Fruit fly (Drosophila melanogaster) whole organism, embryonic: ENCODE measurements around the gene CG16790.

Experiments
- Abd-B ChIP-seq: fragments of 200-800 bp; sonication (Bioruptor generic); optimal IDR thresholded peaks from 2 replicates; lab custom pipeline; 2018; ENCODE audit warnings: missing biosample characterization, mild to moderate bottlenecking, missing genetic modification characterization, moderate library complexity
- Atf3 ChIP-seq: fragments of 200-800 bp; sonication (Bioruptor generic); optimal IDR thresholded peaks from 3 replicates; lab custom pipeline; 2016; ENCODE audit warnings: missing biosample characterization, missing genetic modification characterization
- B-H1 ChIP-seq: fragments of 200-800 bp; sonication (Bioruptor generic); IDR thresholded peaks from 3 replicates; pipeline ENCODE4 v1.3.6; 2022; ENCODE audit warnings: missing biosample characterization, missing genetic modification characterization
- BtbVII ChIP-seq: fragments of 200-800 bp; sonication (Bioruptor generic); optimal IDR thresholded peaks from 3 replicates; lab custom pipeline; 2017; ENCODE audit warnings: missing biosample characterization, mild to moderate bottlenecking, missing genetic modification characterization
- CG10274 ChIP-seq: fragments of 200-800 bp; sonication (Bioruptor generic); optimal IDR thresholded peaks from 3 replicates; lab custom pipeline; 2017; ENCODE audit warnings: missing biosample characterization, mild to moderate bottlenecking, missing genetic modification characterization
- CG10366 ChIP-seq: fragments of 200-800 bp; sonication (Bioruptor generic); IDR thresholded peaks from 2 replicates; pipeline ENCODE4 v1.3.6; 2022; ENCODE audit warnings: missing biosample characterization, missing genetic modification characterization
- CG11456 ChIP-seq: fragments of 200-800 bp; sonication (Bioruptor generic); IDR thresholded peaks from 3 replicates; pipeline ENCODE4 v1.3.6; 2022; ENCODE audit warnings: missing biosample characterization, missing genetic modification characterization
- CG12071 ChIP-seq: fragments of 200-800 bp; sonication (Bioruptor generic); optimal IDR thresholded peaks from 3 replicates; lab custom pipeline; 2018; ENCODE audit warnings: missing biosample characterization, mild to moderate bottlenecking, missing genetic modification characterization
- CG12155 ChIP-seq: fragments of 200-800 bp; sonication (Bioruptor generic); optimal IDR thresholded peaks from 3 replicates; lab custom pipeline; 2016; ENCODE audit warnings: missing biosample characterization, missing genetic modification characterization
- CG1602 ChIP-seq: fragments of 200-800 bp; sonication (Bioruptor generic); optimal IDR thresholded peaks from 3 replicates; lab custom pipeline; 2016; ENCODE audit warnings: missing biosample characterization, missing genetic modification characterization
- CG17328 ChIP-seq: fragments of 200-800 bp; sonication (Bioruptor generic); IDR thresholded peaks from 2 replicates; pipeline ENCODE4 v1.3.6; 2022; ENCODE audit warnings: missing biosample characterization, missing genetic modification characterization
- CG2202 ChIP-seq: fragments of 200-800 bp; sonication (Bioruptor generic); optimal IDR thresholded peaks from 2 replicates; lab custom pipeline; 2018; ENCODE audit warnings: missing biosample characterization, mild to moderate bottlenecking, missing genetic modification characterization
- CG3065 ChIP-seq: fragments of 200-800 bp; sonication (Bioruptor generic); optimal IDR thresholded peaks from 2 replicates; lab custom pipeline; 2016; ENCODE audit warnings: missing biosample characterization, missing genetic modification characterization
- CG31441 ChIP-seq: fragments of 200-800 bp; sonication (Bioruptor generic); IDR thresholded peaks from 2 replicates; pipeline ENCODE4 v1.3.6; 2022; ENCODE audit warnings: missing biosample characterization, missing genetic modification characterization
- CG42726 ChIP-seq: fragments of 200-800 bp; sonication (Bioruptor generic); IDR thresholded peaks from 2 replicates; pipeline ENCODE4 v1.3.6; 2022; ENCODE audit warnings: missing biosample characterization, missing genetic modification characterization; ENCODE audit not compliant: partially characterized antibody
- CG4424 ChIP-seq: fragments of 200-800 bp; sonication (Bioruptor generic); optimal IDR thresholded peaks from 3 replicates; lab custom pipeline; 2016; ENCODE audit warnings: missing biosample characterization, missing genetic modification characterization
- CG6175 ChIP-seq: fragments of 200-800 bp; sonication (Bioruptor generic); IDR thresholded peaks from 3 replicates; pipeline ENCODE4 v1.3.6; 2022; ENCODE audit warnings: missing biosample characterization, missing genetic modification characterization
- CG6654 ChIP-seq: fragments of 200-800 bp; sonication (Bioruptor generic); optimal IDR thresholded peaks from 2 replicates; lab custom pipeline; 2017; ENCODE audit warnings: missing biosample characterization, mild to moderate bottlenecking, missing genetic modification characterization
- CG7928 ChIP-seq: fragments of 200-800 bp; sonication (Bioruptor generic); optimal IDR thresholded peaks from 2 replicates; lab custom pipeline; 2017; ENCODE audit warnings: missing biosample characterization, mild to moderate bottlenecking, missing genetic modification characterization
- CG8290 ChIP-seq, 3 experiments: fragments of 200-800 bp; sonication (Bioruptor generic); optimal IDR thresholded peaks; 2 replicates each; lab custom pipeline; 2016 to 2019; ENCODE audit warnings: missing biosample characterization in 3 of 3, missing genetic modification characterization in 3 of 3, mild to moderate bottlenecking in 2 of 3, moderate library complexity in 1 of 3
- CG9727 ChIP-seq: fragments of 200-800 bp; sonication (Bioruptor generic); optimal IDR thresholded peaks from 3 replicates; lab custom pipeline; 2017; ENCODE audit warnings: missing biosample characterization, mild to moderate bottlenecking, missing genetic modification characterization
- Fer2 ChIP-seq: fragments of 200-800 bp; sonication (Bioruptor generic); optimal IDR thresholded peaks from 2 replicates; lab custom pipeline; 2018; ENCODE audit warnings: missing biosample characterization, mild to moderate bottlenecking, missing genetic modification characterization, moderate library complexity
- Fer3 ChIP-seq: fragments of 200-800 bp; sonication (Bioruptor generic); optimal IDR thresholded peaks from 2 replicates; lab custom pipeline; 2018; ENCODE audit warnings: missing biosample characterization, mild to moderate bottlenecking, missing genetic modification characterization, moderate library complexity
- HmgD ChIP-seq: fragments of 200-800 bp; sonication (Bioruptor generic); optimal IDR thresholded peaks from 3 replicates; lab custom pipeline; 2016; ENCODE audit warnings: missing biosample characterization, missing genetic modification characterization
- Hsf ChIP-seq: fragments of 200-800 bp; sonication (Bioruptor generic); optimal IDR thresholded peaks from 3 replicates; lab custom pipeline; 2016; ENCODE audit warnings: missing biosample characterization, missing genetic modification characterization
- Jarid2 ChIP-seq: fragments of 200-800 bp; sonication (Bioruptor generic); optimal IDR thresholded peaks from 3 replicates; lab custom pipeline; 2017; ENCODE audit warnings: mild to moderate bottlenecking, missing biosample characterization, missing genetic modification reagents, missing genetic modification characterization
- Mad ChIP-seq: fragments of 200-800 bp; sonication (Bioruptor generic); optimal IDR thresholded peaks from 2 replicates; lab custom pipeline; 2016; ENCODE audit warnings: missing biosample characterization, missing genetic modification characterization
- Max ChIP-seq: fragments of 200-800 bp; sonication (Bioruptor generic); optimal IDR thresholded peaks from 2 replicates; lab custom pipeline; 2016; ENCODE audit warnings: missing biosample characterization, mild to moderate bottlenecking, missing genetic modification characterization
- Ptx1 ChIP-seq: fragments of 200-800 bp; sonication (Bioruptor generic); IDR thresholded peaks from 2 replicates; pipeline ENCODE4 v1.3.6; 2022; ENCODE audit warnings: missing biosample characterization, missing genetic modification characterization
- Six4 ChIP-seq: fragments of 200-800 bp; sonication (Bioruptor generic); optimal IDR thresholded peaks from 2 replicates; lab custom pipeline; 2016; ENCODE audit warnings: missing biosample characterization, missing genetic modification characterization
- aop ChIP-seq: fragments of 200-800 bp; sonication (Bioruptor generic); IDR thresholded peaks from 2 replicates; pipeline ENCODE4 v1.3.6; 2022; ENCODE audit warnings: missing biosample characterization, missing genetic modification characterization
- ash1 ChIP-seq: fragments of 200-800 bp; sonication (Bioruptor generic); optimal IDR thresholded peaks from 2 replicates; lab custom pipeline; 2018; ENCODE audit warnings: missing biosample characterization, mild to moderate bottlenecking, missing genetic modification characterization
- dan ChIP-seq: fragments of 200-800 bp; sonication (Bioruptor generic); IDR thresholded peaks from 2 replicates; pipeline ENCODE4 v1.3.6; 2022; ENCODE audit warnings: missing biosample characterization, missing genetic modification characterization
- dpn ChIP-seq, 2 experiments: fragments of 200-800 bp; sonication (Bioruptor generic); optimal IDR thresholded peaks; 3 replicates each; lab custom pipeline; 2016; ENCODE audit warnings: missing biosample characterization in 2 of 2, missing genetic modification characterization in 2 of 2
- gcm2 ChIP-seq: fragments of 200-800 bp; sonication (Bioruptor generic); optimal IDR thresholded peaks from 2 replicates; lab custom pipeline; 2016; ENCODE audit warnings: missing biosample characterization, missing genetic modification characterization
- grn ChIP-seq: fragments of 200-800 bp; sonication (Bioruptor generic); optimal IDR thresholded peaks from 3 replicates; lab custom pipeline; 2017; ENCODE audit warnings: missing biosample characterization, missing genetic modification characterization
- jigr1 ChIP-seq: fragments of 200-800 bp; sonication (Bioruptor generic); IDR thresholded peaks from 3 replicates; pipeline ENCODE4 v1.3.6; 2022; ENCODE audit warnings: missing biosample characterization, missing genetic modification characterization
- ken ChIP-seq: fragments of 200-800 bp; sonication (Bioruptor generic); IDR thresholded peaks from 3 replicates; pipeline ENCODE4 v1.3.6; 2022; ENCODE audit warnings: missing biosample characterization, missing genetic modification characterization
- klu ChIP-seq: fragments of 200-800 bp; sonication (Bioruptor generic); IDR thresholded peaks from 2 replicates; pipeline ENCODE4 v1.3.6; 2022; ENCODE audit warnings: missing biosample characterization, missing genetic modification characterization
- lmd ChIP-seq: fragments of 200-800 bp; sonication (Bioruptor generic); IDR thresholded peaks from 2 replicates; pipeline ENCODE4 v1.3.6; 2022; ENCODE audit warnings: missing biosample characterization, missing genetic modification characterization
- lola ChIP-seq, 3 experiments: fragments of >200 bp in 2 of 3; fragments of 200-800 bp in 1 of 3; sonication (Bioruptor generic) in 1 of 3; optimal IDR thresholded peaks; 2 replicates each; lab custom pipeline; 2017 to 2019; ENCODE audit warnings: missing biosample characterization in 3 of 3, missing genetic modification characterization in 3 of 3, mild to moderate bottlenecking in 1 of 3, moderate library complexity in 1 of 3
- maf-S ChIP-seq: fragments of 200-800 bp; sonication (Bioruptor generic); optimal IDR thresholded peaks from 2 replicates; lab custom pipeline; 2016; ENCODE audit warnings: missing biosample characterization, missing genetic modification characterization
- mld ChIP-seq: fragments of 200-800 bp; sonication (Bioruptor generic); IDR thresholded peaks from 3 replicates; pipeline ENCODE4 v1.3.6; 2022; ENCODE audit warnings: missing biosample characterization, missing genetic modification characterization; ENCODE audit not compliant: partially characterized antibody
- nerfin-1 ChIP-seq: fragments of 200-800 bp; sonication (Bioruptor generic); optimal IDR thresholded peaks from 3 replicates; lab custom pipeline; 2019; ENCODE audit warnings: missing biosample characterization, mild to moderate bottlenecking, missing genetic modification characterization, moderate library complexity
- nerfin-2 ChIP-seq: fragments of 200-800 bp; sonication (Bioruptor generic); IDR thresholded peaks from 2 replicates; pipeline ENCODE4 v1.3.6; 2022; ENCODE audit warnings: missing biosample characterization, missing genetic modification characterization; ENCODE audit not compliant: partially characterized antibody
- p53 ChIP-seq: fragments of 200-800 bp; sonication (Bioruptor generic); optimal IDR thresholded peaks from 2 replicates; lab custom pipeline; 2016; ENCODE audit warnings: missing biosample characterization, missing genetic modification characterization
- peb ChIP-seq: fragments of 200-800 bp; sonication (Bioruptor generic); IDR thresholded peaks from 2 replicates; pipeline ENCODE4 v1.3.6; 2022; ENCODE audit warnings: missing biosample characterization, missing genetic modification characterization
- sisA ChIP-seq: fragments of 200-800 bp; sonication (Bioruptor generic); IDR thresholded peaks from 2 replicates; pipeline ENCODE4 v1.3.6; 2022; ENCODE audit warnings: missing biosample characterization, missing genetic modification characterization
- slp2 ChIP-seq: fragments of 200-800 bp; sonication (Bioruptor generic); optimal IDR thresholded peaks from 2 replicates; lab custom pipeline; 2016; ENCODE audit warnings: missing biosample characterization, missing genetic modification characterization
- sob ChIP-seq: fragments of 200-800 bp; sonication (Bioruptor generic); IDR thresholded peaks from 2 replicates; pipeline ENCODE4 v1.3.6; 2022; ENCODE audit warnings: missing biosample characterization, missing genetic modification characterization
- wor ChIP-seq: fragments of 200-800 bp; sonication (Bioruptor generic); IDR thresholded peaks from 2 replicates; pipeline ENCODE4 v1.3.6; 2022; ENCODE audit warnings: missing biosample characterization, missing genetic modification characterization
- yki ChIP-seq: fragments of >200 bp; optimal IDR thresholded peaks from 3 replicates; lab custom pipeline; 2018

Gene CG16790

DNA sequence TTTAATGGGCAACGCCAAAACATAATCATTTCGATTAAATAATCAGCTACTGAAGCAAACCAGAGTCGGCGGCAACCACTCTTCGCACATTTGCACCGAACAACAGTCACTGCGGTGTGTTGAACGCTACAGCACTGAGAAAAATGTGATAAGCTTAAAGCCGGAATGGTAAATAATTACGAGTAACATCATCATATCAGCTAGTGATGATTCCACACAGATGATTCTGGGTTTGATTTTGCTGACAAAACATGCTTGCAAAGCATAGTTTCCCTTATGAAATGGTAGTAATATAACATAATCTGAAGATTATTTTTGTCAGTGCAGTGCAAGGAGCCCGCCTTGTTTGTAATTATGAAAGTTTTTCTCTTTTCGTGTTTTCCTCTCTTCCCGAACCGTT is 28.1 kb upstream of the CG16790 start (continued):
- TF ChIP-seq peb (no peak), yki (no peak), klu (GFP tag; lab: Robert Waterston, UW) (no peak), nerfin-2 (GFP tag; lab: Robert Waterston, UW) (no peak), Jarid2 (no peak), Max (no peak), CG31441 (GFP tag; lab: Robert Waterston, UW) (peak; percentile 65), ken (GFP tag; lab: Robert Waterston, UW) (no peak; the same call in 2 of the 3 replicates), p53 (GFP tag; lab: Kevin White, UChicago) (no peak), Hsf (peak; percentile 36), slp2 (GFP tag; lab: Kevin White, UChicago) (peak; percentile 36), Ptx1 (peak; percentile 54), jigr1 (no peak), CG12155 (GFP tag; lab: Kevin White, UChicago) (no peak), CG8290 (GFP tag; optimal IDR thresholded peaks at IDR 0.05; lab: Kevin White, UChicago) (no peak), CG8290 (tag; optimal IDR thresholded peaks at IDR 0.05; lab: Kevin White, UChicago) (peak in 1 of 2 experiments; percentile 61), Fer2 (tag; lab: Kevin White, UChicago) (no peak), CG10274 (GFP tag; lab: Kevin White, UChicago) (no peak), BtbVII (no peak), sisA (GFP tag; lab: Robert Waterston, UW) (peak; percentile 58; the same call in 1 of the 2 replicates), CG6654 (GFP tag; lab: Kevin White, UChicago) (no peak), lola (GFP tag; optimal IDR thresholded peaks at IDR 0.05; lab: Kevin White, UChicago) (peak in 1 of 3 experiments; percentile 73), CG7928 (GFP tag; lab: Kevin White, UChicago) (no peak), wor (GFP tag; lab: Robert Waterston, UW) (0 out of 2 replicates have a peak, but pooled peaks have one; percentile 23), Fer3 (tag; lab: Kevin White, UChicago) (no peak), Mad (GFP tag; lab: Kevin White, UChicago) (peak; percentile 18), Atf3 (GFP tag; lab: Kevin White, UChicago) (peak; percentile 51), CG4424 (GFP tag; lab: Kevin White, UChicago) (peak; percentile 55), nerfin-1 (tag; lab: Kevin White, UChicago) (peak; percentile 50), ash1 (GFP tag; lab: Kevin White, UChicago) (no peak), CG2202 (tag; lab: Kevin White, UChicago) (peak; percentile 37), Abd-B (peak; percentile 38), CG10366 (GFP tag; lab: Robert Waterston, UW) (peak; percentile 38; the same call in 1 of the 2 replicates), maf-S (GFP tag; lab: Kevin White, UChicago) (peak; percentile 9), CG17328 (GFP tag; lab: Robert Waterston, UW) (peak; percentile 64), dpn (GFP tag; optimal IDR thresholded peaks at IDR 0.05; lab: Kevin White, UChicago) (peak in 1 of 2 experiments; percentile 20), grn (no peak), CG11456 (peak; percentile 8; the same call in 1 of the 3 replicates), CG6175 (GFP tag; lab: Robert Waterston, UW) (no peak), CG3065 (GFP tag; lab: Kevin White, UChicago) (no peak), mld (GFP tag; lab: Robert Waterston, UW) (no peak), lmd (peak; percentile 44; the same call in 1 of the 2 replicates), sob (GFP tag; lab: Robert Waterston, UW) (peak; percentile 20; the same call in 1 of the 2 replicates), dan (GFP tag; lab: Robert Waterston, UW) (no peak), B-H1 (GFP tag; lab: Robert Waterston, UW) (no peak), CG42726 (GFP tag; lab: Robert Waterston, UW) (no peak), Six4 (GFP tag; lab: Kevin White, UChicago) (no peak), CG1602 (GFP tag; lab: Kevin White, UChicago) (peak; percentile 49), CG9727 (GFP tag; lab: Kevin White, UChicago) (peak; percentile 12), CG12071 (GFP tag; lab: Kevin White, UChicago) (peak; percentile 50), HmgD (GFP tag; lab: Kevin White, UChicago) (no peak), gcm2 (no peak), aop (GFP tag; lab: Robert Waterston, UW) (no peak)
